Worm (Caenorhabditis elegans) whole organism, L4 larva: ENCODE measurements around the gene F09G8.10.

Source experiments
- ctbp-1 ChIP-seq: fragments of 200-800 bp; sonication (Bioruptor generic); IDR thresholded peaks from 2 replicates; pipeline ENCODE4 v1.3.6; 2022; ENCODE audit warnings: missing genetic modification reagents, missing genetic modification characterization, missing compliant biosample characterization
- dve-1 ChIP-seq: sonication (generic microtip); optimal IDR thresholded peaks from 2 replicates; lab custom pipeline; 2017; ENCODE audit warnings: antibody characterized with exemption, mild to moderate bottlenecking, missing genetic modification characterization, missing compliant biosample characterization; ENCODE audit not compliant: insufficient read depth
- lin-15B ChIP-seq: fragments of 150-350 bp; sonication (generic microtip); optimal IDR thresholded peaks from 3 replicates; lab custom pipeline; 2014; ENCODE audit warnings: missing biosample characterization, missing genetic modification characterization
- nhr-6 ChIP-seq: fragments of 150-350 bp; optimal IDR thresholded peaks from 2 replicates; lab custom pipeline; 2014; ENCODE audit warnings: missing biosample characterization, missing genetic modification characterization
- nhr-76 ChIP-seq: fragments of 150-350 bp; optimal IDR thresholded peaks from 2 replicates; lab custom pipeline; 2014; ENCODE audit warnings: missing biosample characterization, missing genetic modification characterization
- skn-1 ChIP-seq: fragments of 150-350 bp; optimal IDR thresholded peaks from 2 replicates; lab custom pipeline; 2014; ENCODE audit warnings: missing biosample characterization, missing genetic modification characterization
- zfp-3 ChIP-seq: fragments of 200-800 bp; sonication (Bioruptor generic); conservative IDR thresholded peaks from 2 replicates; pipeline ENCODE4 v1.3.6; 2022; ENCODE audit warnings: missing genetic modification reagents, missing genetic modification characterization, missing compliant biosample characterization
- ztf-11 ChIP-seq: fragments of 150-350 bp; optimal IDR thresholded peaks from 2 replicates; lab custom pipeline; 2014; ENCODE audit warnings: missing biosample characterization, missing genetic modification characterization

DNA sequence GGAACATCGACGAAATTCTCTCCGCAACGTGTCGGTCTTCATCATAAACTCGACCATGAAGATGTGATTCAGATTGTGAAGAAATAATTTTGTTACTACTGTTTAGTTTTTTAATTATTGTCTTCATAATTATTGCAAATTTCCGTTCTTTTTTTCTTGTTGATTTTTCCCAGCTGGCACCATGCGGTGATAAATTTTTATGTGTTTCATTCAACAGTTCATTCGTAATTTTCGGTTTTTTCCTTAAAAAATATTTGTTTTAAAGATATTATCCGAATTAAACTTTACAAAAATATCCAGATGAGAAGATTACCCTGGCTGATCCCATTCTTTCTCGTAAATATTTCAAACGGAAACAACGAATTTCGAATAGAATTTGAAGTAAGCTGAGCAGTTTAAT, 24.9 kb downstream of the F09G8.10 start, which contains the start of gene C02F5.13:
- TF ChIP-seq dve-1 (tag; lab: Kevin White, UChicago) (no peak), skn-1 (tag; lab: Kevin White, UChicago) (no peak), zfp-3 (GFP tag; lab: Robert Waterston, UW) (no peak), lin-15B (tag; lab: Kevin White, UChicago) (no peak), ztf-11 (tag; lab: Kevin White, UChicago) (no peak), nhr-6 (tag; lab: Kevin White, UChicago) (no peak), nhr-76 (tag; lab: Kevin White, UChicago) (no peak), ctbp-1 (GFP tag; lab: Robert Waterston, UW) (no peak)
